Fruit fly (Drosophila melanogaster) whole organism, prepupa: ENCODE data around the gene Use1.

Experiments
- Blimp-1 ChIP-seq: fragments of 200-800 bp; sonication (Bioruptor generic); optimal IDR thresholded peaks from 3 replicates; lab custom pipeline; 2017; ENCODE audit warnings: missing biosample characterization, missing genetic modification characterization, mild to moderate bottlenecking, moderate library complexity, missing genetic modification reagents
- CG10669 ChIP-seq: fragments of 200-800 bp; sonication (Bioruptor generic); optimal IDR thresholded peaks from 3 replicates; lab custom pipeline; 2018; ENCODE audit warnings: missing biosample characterization, mild to moderate bottlenecking, missing genetic modification characterization, moderate library complexity
- CG11294 ChIP-seq: fragments of 200-800 bp; sonication (Bioruptor generic); IDR thresholded peaks from 2 replicates; pipeline ENCODE4 v1.3.6; 2022; ENCODE audit warnings: missing biosample characterization, missing genetic modification characterization
- CG11762 ChIP-seq: fragments of 200-800 bp; sonication (Bioruptor generic); optimal IDR thresholded peaks from 3 replicates; lab custom pipeline; 2016; ENCODE audit warnings: missing biosample characterization, missing genetic modification characterization; ENCODE audit not compliant: insufficient read depth
- CG11902 ChIP-seq: fragments of 200-800 bp; sonication (Bioruptor generic); optimal IDR thresholded peaks from 3 replicates; lab custom pipeline; 2016; ENCODE audit warnings: missing biosample characterization, missing genetic modification characterization
- CG15336 ChIP-seq: fragments of 200-800 bp; sonication (Bioruptor generic); IDR thresholded peaks from 2 replicates; pipeline ENCODE4 v1.3.6; 2022; ENCODE audit warnings: missing biosample characterization, missing genetic modification characterization
- CG16779 ChIP-seq: fragments of 200-800 bp; sonication (Bioruptor generic); optimal IDR thresholded peaks from 3 replicates; lab custom pipeline; 2017; ENCODE audit warnings: missing biosample characterization, mild to moderate bottlenecking, missing genetic modification characterization
- CG31627 ChIP-seq: fragments of 200-800 bp; sonication (Bioruptor generic); optimal IDR thresholded peaks from 3 replicates; lab custom pipeline; 2016; ENCODE audit warnings: missing biosample characterization, missing genetic modification characterization
- CG32006 ChIP-seq: fragments of 200-800 bp; sonication (Bioruptor generic); optimal IDR thresholded peaks from 3 replicates; lab custom pipeline; 2017; ENCODE audit warnings: missing biosample characterization, mild to moderate bottlenecking, missing genetic modification characterization
- CG3919 ChIP-seq: fragments of 200-800 bp; sonication (Bioruptor generic); optimal IDR thresholded peaks from 3 replicates; lab custom pipeline; 2016; ENCODE audit warnings: missing biosample characterization, missing genetic modification characterization
- CG6163 ChIP-seq: fragments of 200-800 bp; sonication (Bioruptor generic); IDR thresholded peaks from 3 replicates; pipeline ENCODE4 v1.3.6; 2022; ENCODE audit warnings: missing biosample characterization, missing genetic modification characterization
- CG6276 ChIP-seq: fragments of 200-800 bp; sonication (Bioruptor generic); optimal IDR thresholded peaks from 2 replicates; lab custom pipeline; 2017; ENCODE audit warnings: missing biosample characterization, mild to moderate bottlenecking, missing genetic modification characterization
- CG6808 ChIP-seq: fragments of 200-800 bp; sonication (Bioruptor generic); optimal IDR thresholded peaks from 3 replicates; lab custom pipeline; 2017; ENCODE audit warnings: missing biosample characterization, missing genetic modification characterization, mild to moderate bottlenecking, moderate library complexity, missing genetic modification reagents
- CG8119 ChIP-seq: fragments of 200-800 bp; sonication (Bioruptor generic); IDR thresholded peaks from 3 replicates; pipeline ENCODE4 v1.3.6; 2022; ENCODE audit warnings: missing biosample characterization, missing genetic modification characterization
- CG8319 ChIP-seq: fragments of 200-800 bp; sonication (Bioruptor generic); optimal IDR thresholded peaks from 3 replicates; lab custom pipeline; 2016; ENCODE audit warnings: missing biosample characterization, missing genetic modification characterization
- CG9139 ChIP-seq: fragments of 200-800 bp; sonication (Bioruptor generic); optimal IDR thresholded peaks from 3 replicates; lab custom pipeline; 2017; ENCODE audit warnings: missing biosample characterization, mild to moderate bottlenecking, missing genetic modification characterization
- Eip75B ChIP-seq: fragments of 200-800 bp; sonication (Bioruptor generic); optimal IDR thresholded peaks from 3 replicates; lab custom pipeline; 2016; ENCODE audit warnings: missing biosample characterization, missing genetic modification characterization
- Eip78C ChIP-seq: fragments of 200-800 bp; sonication (Bioruptor generic); peaks from one replicate; lab custom pipeline; 2016; ENCODE audit warnings: missing biosample characterization, missing genetic modification characterization
- Ets21C ChIP-seq: fragments of 200-800 bp; sonication (Bioruptor generic); optimal IDR thresholded peaks from 3 replicates; lab custom pipeline; 2016; ENCODE audit warnings: missing biosample characterization, missing genetic modification characterization
- Gug ChIP-seq: fragments of 200-800 bp; sonication (Bioruptor generic); IDR thresholded peaks from 2 replicates; pipeline ENCODE4 v1.3.6; 2022; ENCODE audit warnings: missing biosample characterization, missing genetic modification characterization
- Hr39 ChIP-seq: fragments of 200-800 bp; sonication (Bioruptor generic); optimal IDR thresholded peaks from 2 replicates; lab custom pipeline; 2016; ENCODE audit warnings: missing biosample characterization, missing genetic modification characterization
- Hr4 ChIP-seq: fragments of 200-800 bp; sonication (Bioruptor generic); optimal IDR thresholded peaks from 3 replicates; lab custom pipeline; 2016; ENCODE audit warnings: missing biosample characterization, missing genetic modification characterization
- Met ChIP-seq: fragments of 200-800 bp; sonication (Bioruptor generic); optimal IDR thresholded peaks from 3 replicates; lab custom pipeline; 2016; ENCODE audit warnings: missing biosample characterization, missing genetic modification characterization
- Smox ChIP-seq: fragments of 200-800 bp; sonication (Bioruptor generic); optimal IDR thresholded peaks from 3 replicates; lab custom pipeline; 2016; ENCODE audit warnings: missing biosample characterization, missing genetic modification characterization
- Sox15 ChIP-seq: fragments of 200-800 bp; sonication (Bioruptor generic); optimal IDR thresholded peaks from 3 replicates; lab custom pipeline; 2016; ENCODE audit warnings: missing biosample characterization, missing genetic modification characterization
- achi ChIP-seq: fragments of 200-800 bp; sonication (Bioruptor generic); optimal IDR thresholded peaks from 3 replicates; lab custom pipeline; 2016; ENCODE audit warnings: missing biosample characterization, missing genetic modification characterization
- cyc ChIP-seq: fragments of 200-800 bp; sonication (Bioruptor generic); optimal IDR thresholded peaks from 3 replicates; lab custom pipeline; 2016; ENCODE audit warnings: missing biosample characterization, missing genetic modification characterization
- dsx ChIP-seq: fragments of 200-800 bp; optimal IDR thresholded peaks from 3 replicates; lab custom pipeline; 2019; ENCODE audit warnings: missing biosample characterization, mild to moderate bottlenecking, missing genetic modification characterization, moderate library complexity; ENCODE audit not compliant: poor library complexity, severe bottlenecking
- eg ChIP-seq: fragments of 200-800 bp; sonication (Bioruptor generic); IDR thresholded peaks from 3 replicates; pipeline ENCODE4 v1.3.6; 2022; ENCODE audit warnings: missing biosample characterization, missing genetic modification characterization
- esn ChIP-seq: fragments of 200-800 bp; sonication (Bioruptor generic); optimal IDR thresholded peaks from 2 replicates; lab custom pipeline; 2016; ENCODE audit warnings: missing biosample characterization, mild to moderate bottlenecking, missing genetic modification characterization, moderate library complexity
- fd59A ChIP-seq: fragments of 200-800 bp; sonication (Bioruptor generic); optimal IDR thresholded peaks from 2 replicates; lab custom pipeline; 2017; ENCODE audit warnings: missing biosample characterization, mild to moderate bottlenecking, missing genetic modification characterization, missing genetic modification reagents
- fd85E ChIP-seq: fragments of 200-800 bp; sonication (Bioruptor generic); optimal IDR thresholded peaks from 3 replicates; lab custom pipeline; 2016; ENCODE audit warnings: missing biosample characterization, missing genetic modification characterization
- net ChIP-seq: fragments of 200-800 bp; sonication (Bioruptor generic); optimal IDR thresholded peaks from 3 replicates; lab custom pipeline; 2016; ENCODE audit warnings: missing biosample characterization, missing genetic modification characterization
- pdm3 ChIP-seq: fragments of 200-800 bp; sonication (Bioruptor generic); optimal IDR thresholded peaks from 3 replicates; lab custom pipeline; 2016; ENCODE audit warnings: missing biosample characterization, missing genetic modification characterization
- salr ChIP-seq, 2 experiments: fragments of 200-800 bp; sonication (Bioruptor generic); optimal IDR thresholded peaks; 3 replicates each; lab custom pipeline; 2016 to 2018; ENCODE audit warnings: missing biosample characterization in 2 of 2, missing genetic modification characterization in 2 of 2, mild to moderate bottlenecking in 1 of 2
- spab ChIP-seq: fragments of 200-800 bp; sonication (Bioruptor generic); optimal IDR thresholded peaks from 2 replicates; lab custom pipeline; 2017; ENCODE audit warnings: missing biosample characterization, mild to moderate bottlenecking, missing genetic modification characterization, missing genetic modification reagents
- svp ChIP-seq: fragments of 200-800 bp; sonication (Bioruptor generic); peaks from one replicate; lab custom pipeline; 2016; ENCODE audit warnings: missing biosample characterization, missing genetic modification characterization
- vri ChIP-seq: fragments of 200-800 bp; sonication (Bioruptor generic); optimal IDR thresholded peaks from 3 replicates; lab custom pipeline; 2016; ENCODE audit warnings: missing biosample characterization, mild to moderate bottlenecking, missing genetic modification characterization

Gene Use1

DNA sequence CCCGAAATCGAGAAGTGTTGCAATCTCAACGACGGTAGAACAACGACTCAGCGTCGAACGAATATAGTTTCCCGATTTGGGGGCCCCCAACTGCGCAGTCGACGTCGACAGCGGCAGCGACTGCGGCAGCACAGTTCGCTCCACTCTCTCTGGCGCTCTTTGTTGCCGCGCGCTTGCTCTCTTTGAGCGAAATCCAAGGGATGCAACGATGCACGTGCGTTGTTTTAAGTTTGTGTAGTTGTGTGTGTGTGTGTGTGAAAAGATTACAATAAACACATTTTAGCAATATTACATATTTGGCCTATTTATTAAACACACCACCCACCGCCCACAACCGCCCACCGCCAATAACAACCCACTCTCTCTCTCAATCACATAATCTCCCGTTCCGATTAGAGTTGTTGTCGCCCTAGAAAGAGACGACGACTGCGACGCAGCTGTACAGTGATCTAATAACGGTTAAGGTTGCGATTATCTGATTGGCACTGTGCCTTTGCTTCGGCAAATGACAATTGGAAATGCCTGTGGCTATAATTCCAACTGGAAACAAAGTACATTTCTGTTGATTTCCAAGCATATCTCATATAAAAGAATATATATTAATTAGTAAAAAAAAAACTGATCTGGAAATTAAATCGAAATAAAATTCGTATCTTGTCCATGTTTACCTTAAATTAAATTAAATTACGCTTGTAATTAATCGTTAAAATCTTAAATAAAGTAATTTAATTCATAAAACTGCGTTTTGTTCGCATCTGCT, 11.5 kb downstream of the Use1 start:
- TF ChIP-seq CG9139 (GFP tag; lab: Kevin White, UChicago) (no peak), pdm3 (GFP tag; lab: Kevin White, UChicago) (no peak), CG6163 (GFP tag; lab: Robert Waterston, UW) (peak; percentile 18; the same call in 1 of the 3 replicates), eg (GFP tag; lab: Robert Waterston, UW) (peak; percentile 46; the same call in 2 of the 3 replicates), vri (GFP tag; lab: Kevin White, UChicago) (no peak), CG11762 (no peak), fd59A (GFP tag; lab: Kevin White, UChicago) (no peak), CG16779 (peak; percentile 23), Hr39 (no peak), Met (no peak), Ets21C (GFP tag; lab: Kevin White, UChicago) (no peak), Smox (no peak), CG8119 (GFP tag; lab: Robert Waterston, UW) (0 out of 3 replicates have a peak, but pooled peaks have one; percentile 21), CG32006 (GFP tag; lab: Kevin White, UChicago) (peak; percentile 47), fd85E (peak; percentile 18), CG15336 (GFP tag; lab: Robert Waterston, UW) (peak; percentile 33; the same call in 1 of the 2 replicates), Eip75B (GFP tag; lab: Kevin White, UChicago) (no peak), cyc (GFP tag; lab: Kevin White, UChicago) (no peak), svp (GFP tag; lab: Kevin White, UChicago) (peak; percentile 63), Eip78C (peak; percentile 75)
- TF ChIP-seq, all 60 proteins: peak for 9

DNA sequence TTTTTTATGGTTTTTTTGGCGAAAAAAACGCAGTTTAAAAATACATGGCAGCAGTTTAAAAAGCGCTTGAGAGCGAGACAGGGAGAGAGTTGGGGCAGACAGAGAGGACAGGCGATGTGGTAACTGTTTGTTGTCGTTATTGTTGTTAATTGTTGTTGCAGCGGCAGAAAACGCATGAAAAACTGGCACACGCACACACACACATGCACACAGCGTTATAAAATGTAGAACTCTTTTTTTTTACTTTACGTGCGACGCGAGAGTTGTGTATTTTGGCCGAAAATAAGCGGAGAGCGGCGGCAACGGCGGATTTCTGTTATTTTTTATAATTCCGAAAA, 12.1 kb downstream of the Use1 start:
- TF ChIP-seq CG6808 (GFP tag; lab: Kevin White, UChicago) (no peak), CG6163 (GFP tag; lab: Robert Waterston, UW) (0 out of 3 replicates have a peak, but pooled peaks have one; percentile 9)

DNA sequence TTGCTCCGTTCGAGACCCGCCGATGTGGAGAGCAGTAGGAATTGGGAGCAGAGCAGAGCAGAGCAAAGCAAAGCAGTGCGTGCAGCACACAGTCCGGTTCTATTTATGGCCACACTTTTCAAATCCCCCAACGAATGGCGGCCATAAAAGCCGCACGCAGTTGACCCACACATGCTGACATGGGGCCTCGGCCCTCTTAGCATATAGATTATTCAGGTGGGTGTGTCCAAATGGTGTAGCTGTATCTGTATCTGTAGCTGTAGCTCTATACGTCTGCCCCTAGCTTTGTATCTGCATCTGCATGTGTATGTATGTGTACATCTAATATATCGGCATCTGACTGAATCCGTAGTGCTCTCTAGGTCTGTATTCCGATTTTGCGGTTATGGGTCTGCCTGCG, 15.7 kb downstream of the Use1 start:
- TF ChIP-seq esn (GFP tag; lab: Kevin White, UChicago) (no peak), CG6276 (GFP tag; lab: Kevin White, UChicago) (no peak), CG6163 (GFP tag; lab: Robert Waterston, UW) (no peak), dsx (no peak), spab (GFP tag; lab: Kevin White, UChicago) (no peak), pdm3 (GFP tag; lab: Kevin White, UChicago) (no peak), CG11902 (GFP tag; lab: Kevin White, UChicago) (no peak), CG15336 (GFP tag; lab: Robert Waterston, UW) (no peak), net (GFP tag; lab: Kevin White, UChicago) (no peak), Sox15 (GFP tag; lab: Kevin White, UChicago) (no peak), CG3919 (GFP tag; lab: Kevin White, UChicago) (no peak), Smox (no peak), CG31627 (GFP tag; lab: Kevin White, UChicago) (no peak), fd85E (no peak)

DNA sequence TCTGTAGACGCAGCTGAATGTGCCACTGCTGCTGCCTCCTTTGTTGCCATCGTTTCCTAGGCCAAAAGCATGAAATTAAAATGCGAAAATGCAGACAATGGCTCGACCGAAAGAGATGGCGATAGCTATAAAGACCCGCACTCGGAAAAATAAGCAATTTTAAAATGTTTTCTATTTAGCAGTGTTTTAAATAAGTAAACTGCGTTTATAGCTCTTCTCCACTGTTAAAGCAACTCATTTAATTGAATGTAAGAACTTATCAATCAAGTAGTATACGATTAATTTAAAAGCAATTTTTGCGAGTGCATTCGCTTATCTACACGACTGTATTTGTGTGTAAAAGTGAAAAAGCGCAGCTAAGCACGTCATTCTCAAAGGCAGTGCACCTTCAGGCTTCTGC, 17.4 kb downstream of the Use1 start:
- TF ChIP-seq pdm3 (GFP tag; lab: Kevin White, UChicago) (peak; percentile 4), Met (no peak), CG10669 (no peak), CG9139 (GFP tag; lab: Kevin White, UChicago) (no peak), CG6276 (GFP tag; lab: Kevin White, UChicago) (peak; percentile 3), CG6163 (GFP tag; lab: Robert Waterston, UW) (0 out of 3 replicates have a peak, but pooled peaks have one; percentile 31), salr (GFP tag; optimal IDR thresholded peaks at IDR 0.05; lab: Kevin White, UChicago) (no peak), Ets21C (GFP tag; lab: Kevin White, UChicago) (no peak), cyc (GFP tag; lab: Kevin White, UChicago) (no peak), CG15336 (GFP tag; lab: Robert Waterston, UW) (peak; percentile 38; the same call in 1 of the 2 replicates), Eip78C (peak; percentile 61), CG8319 (GFP tag; lab: Kevin White, UChicago) (no peak), CG11294 (GFP tag; lab: Robert Waterston, UW) (peak; percentile 29; the same call in 1 of the 2 replicates), eg (GFP tag; lab: Robert Waterston, UW) (peak; percentile 71), vri (GFP tag; lab: Kevin White, UChicago) (no peak), Blimp-1 (GFP tag; lab: Kevin White, UChicago) (no peak), CG8119 (GFP tag; lab: Robert Waterston, UW) (0 out of 3 replicates have a peak, but pooled peaks have one; percentile 34), CG32006 (GFP tag; lab: Kevin White, UChicago) (peak; percentile 34), Gug (GFP tag; lab: Robert Waterston, UW) (peak; percentile 47), achi (GFP tag; lab: Kevin White, UChicago) (no peak), svp (GFP tag; lab: Kevin White, UChicago) (peak; percentile 62), Hr4 (GFP tag; lab: Kevin White, UChicago) (peak; percentile 40)
- TF ChIP-seq, all 60 proteins: peak for 12
